Worm (Caenorhabditis elegans) whole organism, midembryonic: Measurements from ENCODE around the gene sru-38.

Experiments used
- T22C8.4 ChIP-seq: fragments of 200-800 bp; sonication (Bioruptor generic); IDR thresholded peaks from 2 replicates; pipeline ENCODE4 v1.3.6; 2022; ENCODE audit warnings: missing genetic modification characterization, missing compliant biosample characterization
- cog-1 ChIP-seq: sonication (generic microtip); optimal IDR thresholded peaks from 2 replicates; lab custom pipeline; 2016; ENCODE audit warnings: missing genetic modification characterization, missing compliant biosample characterization
- flt-1 ChIP-seq: fragments of 200-800 bp; sonication (Bioruptor generic); IDR thresholded peaks from 2 replicates; pipeline ENCODE4 v1.3.6; 2022; ENCODE audit warnings: missing genetic modification characterization, missing compliant biosample characterization
- klf-2 ChIP-seq: fragments of 200-800 bp; sonication (Bioruptor generic); conservative IDR thresholded peaks from 2 replicates; pipeline ENCODE4 v1.3.6; 2022; ENCODE audit warnings: missing genetic modification reagents, missing genetic modification characterization, missing compliant biosample characterization
- med-1 ChIP-seq: sonication (generic microtip); optimal IDR thresholded peaks from 2 replicates; lab custom pipeline; 2017; ENCODE audit warnings: missing genetic modification characterization, mild to moderate bottlenecking, missing compliant biosample characterization, antibody characterized with exemption, missing genetic modification reagents; ENCODE audit not compliant: insufficient read depth
- ref-1 ChIP-seq: fragments of 200-800 bp; sonication (Bioruptor generic); conservative IDR thresholded peaks from 2 replicates; pipeline ENCODE4 v1.3.6; 2022; ENCODE audit warnings: missing genetic modification reagents, missing genetic modification characterization, missing compliant biosample characterization
- tab-1 ChIP-seq: fragments of 200-800 bp; sonication (Bioruptor generic); IDR thresholded peaks from 2 replicates; pipeline ENCODE4 v1.3.6; 2022; ENCODE audit warnings: missing genetic modification characterization, missing compliant biosample characterization

ce11 chrV:9821724-9822123 lies 14.1 kb downstream of the sru-38 start, which contains the start of gene str-193:
- TF ChIP-seq cog-1 = no peak
- no peak for TF ChIP-seq med-1 (GFP tag; lab: Kevin White, UChicago)
- no peak for TF ChIP-seq T22C8.4 (GFP tag; lab: Robert Waterston, UW)
- TF ChIP-seq klf-2 (GFP tag; lab: Robert Waterston, UW) = no peak
- TF ChIP-seq flt-1 (GFP tag; lab: Robert Waterston, UW) = no peak
- no peak for TF ChIP-seq tab-1 (GFP tag; lab: Robert Waterston, UW)
- TF ChIP-seq ref-1 (GFP tag; lab: Robert Waterston, UW) = no peak
